Worm (Caenorhabditis elegans) whole organism, L2 larva: ENCODE results near the gene F38B6.4.
A peak's percentile ranks its signal among the peaks of the same experiment; 100 is the strongest.

ENCODE experiments used
- F13H6.1 ChIP-seq: sonication (generic microtip); optimal IDR thresholded peaks from 2 replicates; lab custom pipeline; 2016; ENCODE audit warnings: missing genetic modification characterization, missing compliant biosample characterization
- R02D3.7 ChIP-seq: fragments of 150-350 bp; optimal IDR thresholded peaks from 2 replicates; lab custom pipeline; 2014; ENCODE audit warnings: missing biosample characterization, missing genetic modification characterization
- Y55F3AM.14 ChIP-seq: fragments of 200-800 bp; sonication (Bioruptor generic); optimal IDR thresholded peaks from 2 replicates; lab custom pipeline; 2018; ENCODE audit warnings: mild to moderate bottlenecking, missing genetic modification characterization, missing compliant biosample characterization
- ZK546.5 ChIP-seq: sonication (generic microtip); optimal IDR thresholded peaks from 2 replicates; lab custom pipeline; 2017; ENCODE audit warnings: missing biosample characterization, missing genetic modification characterization
- alr-1 ChIP-seq: fragments of 150-350 bp; optimal IDR thresholded peaks from 2 replicates; lab custom pipeline; 2014; ENCODE audit warnings: missing biosample characterization, missing genetic modification characterization
- ama-1 ChIP-seq: fragments of 150-350 bp; optimal IDR thresholded peaks from 2 replicates; lab custom pipeline; 2018; ENCODE audit warnings: inconsistent platforms
- blmp-1 ChIP-seq: sonication (generic microtip); optimal IDR thresholded peaks from 2 replicates; lab custom pipeline; 2017; ENCODE audit warnings: missing genetic modification characterization, mild to moderate bottlenecking, missing compliant biosample characterization, antibody characterized with exemption, moderate library complexity; ENCODE audit not compliant: insufficient read depth
- crh-2 ChIP-seq: sonication (generic microtip); optimal IDR thresholded peaks from 2 replicates; lab custom pipeline; 2017; ENCODE audit warnings: missing biosample characterization, missing genetic modification characterization
- egl-27 ChIP-seq: sonication (generic microtip); optimal IDR thresholded peaks from 3 replicates; lab custom pipeline; 2017; ENCODE audit warnings: missing biosample characterization, missing genetic modification reagents, missing genetic modification characterization
- elt-1 ChIP-seq: fragments of 150-350 bp; optimal IDR thresholded peaks from 2 replicates; lab custom pipeline; 2014; ENCODE audit warnings: missing biosample characterization, missing genetic modification characterization
- elt-3 ChIP-seq: sonication (generic microtip); optimal IDR thresholded peaks from 2 replicates; lab custom pipeline; 2017; ENCODE audit warnings: missing biosample characterization, missing genetic modification characterization
- fos-1 ChIP-seq: fragments of 150-350 bp; optimal IDR thresholded peaks from 2 replicates; lab custom pipeline; 2014; ENCODE audit warnings: missing biosample characterization, missing genetic modification characterization
- lin-11 ChIP-seq: fragments of 150-350 bp; sonication (generic microtip); optimal IDR thresholded peaks from 2 replicates; lab custom pipeline; 2014; ENCODE audit warnings: missing biosample characterization, missing genetic modification characterization, inconsistent platforms, mixed read lengths
- lsy-2 ChIP-seq, 2 experiments: fragments of 150-350 bp in 1 of 2; sonication (generic microtip) in 1 of 2; optimal IDR thresholded peaks; 2 replicates each; lab custom pipeline; 2014 to 2017; ENCODE audit warnings: missing biosample characterization in 2 of 2, missing genetic modification characterization in 2 of 2
- mab-5 ChIP-seq: fragments of 150-350 bp; optimal IDR thresholded peaks from 2 replicates; lab custom pipeline; 2014; ENCODE audit warnings: missing biosample characterization, missing genetic modification characterization
- mbf-1 ChIP-seq: sonication (generic microtip); optimal IDR thresholded peaks from 2 replicates; lab custom pipeline; 2017; ENCODE audit warnings: missing biosample characterization, missing genetic modification characterization
- mdl-1 ChIP-seq, 2 experiments: fragments of 150-350 bp in 1 of 2; sonication (generic microtip) in 1 of 2; optimal IDR thresholded peaks; 2 replicates each; lab custom pipeline; 2017; ENCODE audit warnings: missing biosample characterization in 2 of 2, missing genetic modification characterization in 2 of 2
- nhr-10 ChIP-seq: sonication (generic microtip); optimal IDR thresholded peaks from 2 replicates; lab custom pipeline; 2017; ENCODE audit warnings: missing biosample characterization, missing genetic modification characterization
- nhr-12 ChIP-seq: fragments of 150-350 bp; optimal IDR thresholded peaks from 2 replicates; lab custom pipeline; 2014; ENCODE audit warnings: missing biosample characterization, missing genetic modification characterization
- nhr-129 ChIP-seq: fragments of 150-350 bp; optimal IDR thresholded peaks from 2 replicates; lab custom pipeline; 2014; ENCODE audit warnings: missing biosample characterization, missing genetic modification characterization
- nhr-21 ChIP-seq: fragments of 150-350 bp; optimal IDR thresholded peaks from 2 replicates; lab custom pipeline; 2014; ENCODE audit warnings: missing biosample characterization, missing genetic modification characterization
- nhr-23 ChIP-seq: fragments of 150-350 bp; optimal IDR thresholded peaks from 2 replicates; lab custom pipeline; 2014; ENCODE audit warnings: missing biosample characterization, missing genetic modification reagents, missing genetic modification characterization
- nhr-237 ChIP-seq: fragments of 150-350 bp; optimal IDR thresholded peaks from 2 replicates; lab custom pipeline; 2014; ENCODE audit warnings: missing biosample characterization, missing genetic modification characterization
- nhr-25 ChIP-seq: fragments of 150-350 bp; sonication (generic microtip); optimal IDR thresholded peaks from 3 replicates; lab custom pipeline; 2014; ENCODE audit warnings: missing biosample characterization, missing genetic modification characterization
- nhr-77 ChIP-seq: fragments of 150-350 bp; optimal IDR thresholded peaks from 2 replicates; lab custom pipeline; 2014; ENCODE audit warnings: missing biosample characterization, missing genetic modification characterization
- peb-1 ChIP-seq: fragments of 150-350 bp; optimal IDR thresholded peaks from 2 replicates; lab custom pipeline; 2014; ENCODE audit warnings: missing biosample characterization, missing genetic modification characterization
- sem-4 ChIP-seq: fragments of 150-350 bp; optimal IDR thresholded peaks from 2 replicates; lab custom pipeline; 2014; ENCODE audit warnings: missing biosample characterization, missing genetic modification reagents, missing genetic modification characterization
- skn-1 ChIP-seq: sonication (generic microtip); optimal IDR thresholded peaks from 2 replicates; lab custom pipeline; 2017; ENCODE audit warnings: missing biosample characterization, missing genetic modification characterization
- sma-3 ChIP-seq: sonication (generic microtip); optimal IDR thresholded peaks from 2 replicates; lab custom pipeline; 2016; ENCODE audit warnings: missing genetic modification reagents, missing genetic modification characterization, missing compliant biosample characterization
- sma-9 ChIP-seq, 2 experiments: fragments of 150-350 bp in 1 of 2; sonication (generic microtip) in 1 of 2; optimal IDR thresholded peaks; 2 replicates each; lab custom pipeline; 2014 to 2016; ENCODE audit warnings: missing genetic modification characterization in 2 of 2, mild to moderate bottlenecking in 1 of 2, missing biosample characterization in 1 of 2, missing compliant biosample characterization in 1 of 2, missing genetic modification reagents in 1 of 2, moderate library complexity in 1 of 2
- snpc-4 ChIP-seq: fragments of 150-350 bp; optimal IDR thresholded peaks from 2 replicates; lab custom pipeline; 2014; ENCODE audit warnings: missing biosample characterization, missing genetic modification characterization
- unc-62 ChIP-seq: fragments of 150-350 bp; optimal IDR thresholded peaks from 2 replicates; lab custom pipeline; 2014; ENCODE audit warnings: missing biosample characterization, missing genetic modification reagents, missing genetic modification characterization
- zag-1 ChIP-seq: fragments of 150-350 bp; optimal IDR thresholded peaks from 2 replicates; lab custom pipeline; 2014; ENCODE audit warnings: missing biosample characterization, missing genetic modification characterization
- ztf-11 ChIP-seq: sonication (generic microtip); optimal IDR thresholded peaks from 2 replicates; lab custom pipeline; 2017; ENCODE audit warnings: missing biosample characterization, missing genetic modification characterization

The F38B6.4 gene

DNA sequence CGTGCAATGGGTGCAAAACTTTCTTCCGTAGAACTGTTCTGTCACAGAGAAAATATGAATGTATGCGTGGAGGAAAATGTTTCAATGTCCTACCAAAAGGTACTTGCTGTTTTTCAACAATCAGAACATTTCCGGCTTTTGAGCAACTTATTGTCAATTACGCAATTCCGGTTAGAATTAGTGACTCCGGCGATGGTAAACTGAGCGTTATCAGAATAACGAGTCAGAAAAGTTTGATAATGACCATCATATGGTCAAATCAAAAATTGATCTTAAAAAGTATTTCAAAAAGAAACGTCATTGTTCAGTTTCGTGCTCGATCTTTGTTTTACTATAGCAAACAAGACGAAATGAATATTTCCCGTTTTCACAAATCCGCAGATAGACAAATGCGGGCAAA lies 17.9 kb upstream of the F38B6.4 start:
- TF ChIP-seq nhr-77 (tag; lab: Kevin White, UChicago) (no peak), fos-1 (peak; percentile 62), sma-9 (GFP tag; optimal IDR thresholded peaks at IDR 0.05; lab: Kevin White, UChicago) (peak; percentile 1), sma-9 (tag; optimal IDR thresholded peaks at IDR 0.05; lab: Kevin White, UChicago) (no peak), nhr-23 (tag; lab: Kevin White, UChicago) (no peak), mbf-1 (tag; lab: Kevin White, UChicago) (no peak), nhr-21 (tag; lab: Kevin White, UChicago) (no peak), nhr-237 (tag; lab: Kevin White, UChicago) (no peak), sem-4 (no peak), ZK546.5 (tag; lab: Kevin White, UChicago) (no peak)

DNA sequence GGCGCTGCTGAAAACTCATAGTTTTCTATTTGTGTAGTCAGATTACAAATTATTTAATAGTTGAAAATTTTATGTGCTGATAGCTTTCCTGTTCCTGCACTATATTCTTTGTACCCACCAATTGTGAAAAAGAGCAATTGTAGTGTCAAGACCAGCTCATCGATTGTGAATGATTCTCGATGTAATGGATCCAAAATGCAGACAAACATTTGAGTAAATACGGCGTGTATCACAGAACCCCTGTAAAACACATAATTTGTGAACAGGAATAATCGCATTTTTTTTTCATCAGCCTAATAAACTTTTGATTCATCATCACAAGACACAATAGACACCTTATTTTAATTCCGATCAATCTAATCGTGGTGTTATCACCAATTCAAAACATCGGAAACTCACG lies 12.4 kb upstream of the F38B6.4 start:
- TF ChIP-seq unc-62 (no peak), mab-5 (no peak), F13H6.1 (no peak), egl-27 (no peak), sma-3 (GFP tag; lab: Kevin White, UChicago) (no peak), lsy-2 (tag; optimal IDR thresholded peaks at IDR 0.05; lab: Kevin White, UChicago) (no peak), elt-1 (tag; lab: Kevin White, UChicago) (no peak)

- peak; percentile 56 for TF ChIP-seq nhr-25 (tag; lab: Kevin White, UChicago)
- peak; percentile 22 for TF ChIP-seq sma-3 (GFP tag; lab: Kevin White, UChicago)
- TF ChIP-seq nhr-21 (tag; lab: Kevin White, UChicago), result peak; percentile 73
- peak; percentile 54 for TF ChIP-seq egl-27
- no peak for TF ChIP-seq nhr-12
- TF ChIP-seq sma-9 (GFP tag; optimal IDR thresholded peaks at IDR 0.05; lab: Kevin White, UChicago), result peak; percentile 31
- TF ChIP-seq sma-9 (tag; optimal IDR thresholded peaks at IDR 0.05; lab: Kevin White, UChicago), result no peak
Observed at ce11 chrX:6663780-6664437, 10.8 kb upstream of the F38B6.4 start.

ce11 chrX:6665129-6665858 lies 9.4 kb upstream of the F38B6.4 start:
- TF ChIP-seq sma-9 (GFP tag; optimal IDR thresholded peaks at IDR 0.05; lab: Kevin White, UChicago) (peak; percentile 54), sma-9 (tag; optimal IDR thresholded peaks at IDR 0.05; lab: Kevin White, UChicago) (no peak), sma-3 (GFP tag; lab: Kevin White, UChicago) (peak; percentile 62), R02D3.7 (tag; lab: Kevin White, UChicago) (no peak), nhr-129 (tag; lab: Kevin White, UChicago) (peak; percentile 6), lin-11 (tag; lab: Kevin White, UChicago) (no peak), fos-1 (peak; percentile 33), unc-62 (no peak), crh-2 (tag; lab: Kevin White, UChicago) (peak; percentile 42), nhr-10 (tag; lab: Kevin White, UChicago) (no peak), snpc-4 (tag; lab: Kevin White, UChicago) (no peak), ama-1 (no peak), Y55F3AM.14 (no peak), alr-1 (tag; lab: Kevin White, UChicago) (no peak), nhr-12 (no peak)

DNA sequence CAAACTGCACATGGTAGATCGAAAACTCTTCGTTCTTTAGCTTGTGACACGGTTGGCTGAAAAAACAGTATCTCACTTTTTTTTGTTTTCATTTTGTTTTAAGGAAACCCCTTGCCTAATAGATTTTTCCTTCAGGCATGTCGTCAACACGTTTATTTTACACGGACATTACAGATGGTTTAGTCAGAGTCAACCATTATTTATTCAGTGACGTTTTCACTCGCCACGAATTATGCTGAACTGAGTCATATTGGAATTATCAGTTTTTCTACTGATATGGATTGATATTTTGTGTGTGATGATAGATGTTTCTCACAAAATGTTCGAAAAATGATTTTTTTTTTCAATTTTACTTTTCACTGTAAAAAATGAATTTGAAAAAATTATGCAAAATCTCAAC lies 7.2 kb upstream of the F38B6.4 start:
- TF ChIP-seq snpc-4 (tag; lab: Kevin White, UChicago) (no peak), fos-1 (peak; percentile 96), elt-3 (tag; lab: Kevin White, UChicago) (no peak), crh-2 (tag; lab: Kevin White, UChicago) (peak; percentile 25), sma-9 (GFP tag; optimal IDR thresholded peaks at IDR 0.05; lab: Kevin White, UChicago) (peak; percentile 53), sma-9 (tag; optimal IDR thresholded peaks at IDR 0.05; lab: Kevin White, UChicago) (no peak), egl-27 (no peak), mdl-1 (tag; optimal IDR thresholded peaks at IDR 0.05; lab: Kevin White, UChicago) (no peak), unc-62 (no peak), elt-1 (tag; lab: Kevin White, UChicago) (no peak), ZK546.5 (tag; lab: Kevin White, UChicago) (no peak), peb-1 (no peak), mab-5 (no peak), skn-1 (tag; lab: Kevin White, UChicago) (peak; percentile 1), ztf-11 (tag; lab: Kevin White, UChicago) (no peak), blmp-1 (no peak), zag-1 (no peak)
